Fruit fly (Drosophila melanogaster): ENCODE data around the gene tbrd-1.

The tbrd-1 gene

DNA sequence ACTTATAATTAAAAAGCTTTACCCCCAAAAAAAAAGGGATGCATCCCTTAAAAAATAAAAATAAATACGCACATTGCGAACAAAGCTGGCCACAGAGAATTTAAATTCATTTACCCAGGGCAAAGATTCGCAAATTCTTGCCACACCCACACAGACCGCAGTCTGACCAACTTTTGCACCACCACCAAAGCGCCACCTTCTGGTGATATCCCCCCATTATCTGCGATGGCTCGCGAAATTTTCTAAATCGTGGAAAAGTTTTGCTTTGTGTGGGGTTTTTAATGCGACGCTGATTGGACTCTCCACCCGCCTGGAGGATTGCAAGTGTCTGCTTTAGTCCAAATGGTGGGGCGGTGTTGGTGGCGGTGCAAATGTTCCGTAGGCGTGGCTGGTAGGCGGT, 6.7 kb upstream of the tbrd-1 start:
- TF ChIP-seq CG7101 (tag; optimal IDR thresholded peaks at IDR 0.05), result no peak
- TF ChIP-seq cnc (optimal IDR thresholded peaks at IDR 0.05), result no peak
- TF ChIP-seq bab1 (GFP tag; optimal IDR thresholded peaks at IDR 0.05), result no peak
- TF ChIP-seq Crg-1 (GFP tag; optimal IDR thresholded peaks at IDR 0.05), result no peak
- no peak for TF ChIP-seq tj (GFP tag; optimal IDR thresholded peaks at IDR 0.05)
- no peak for TF ChIP-seq ovo (GFP tag; optimal IDR thresholded peaks at IDR 0.05)
- TF ChIP-seq toe (GFP tag; optimal IDR thresholded peaks at IDR 0.05), result no peak
- TF ChIP-seq Mnt (GFP tag; optimal IDR thresholded peaks at IDR 0.05), result no peak
- TF ChIP-seq CG11617 (GFP tag; optimal IDR thresholded peaks at IDR 0.05), result no peak
- no peak for TF ChIP-seq CG14711 (tag; optimal IDR thresholded peaks at IDR 0.05)
- no peak for TF ChIP-seq pad (GFP tag; optimal IDR thresholded peaks at IDR 0.05)
- TF ChIP-seq Hr96 (GFP tag; optimal IDR thresholded peaks at IDR 0.05), result no peak
- TF ChIP-seq CG7045 (GFP tag; optimal IDR thresholded peaks at IDR 0.05), result no peak
- TF ChIP-seq cic (GFP tag; optimal IDR thresholded peaks at IDR 0.05), result no peak
- TF ChIP-seq kay (GFP tag; ENCODE audit: borderline replicate concordance), result no peak
- no peak for TF ChIP-seq CG12768 (GFP tag; optimal IDR thresholded peaks at IDR 0.05)
- TF ChIP-seq CG5204 (GFP tag; optimal IDR thresholded peaks at IDR 0.05), result no peak

DNA sequence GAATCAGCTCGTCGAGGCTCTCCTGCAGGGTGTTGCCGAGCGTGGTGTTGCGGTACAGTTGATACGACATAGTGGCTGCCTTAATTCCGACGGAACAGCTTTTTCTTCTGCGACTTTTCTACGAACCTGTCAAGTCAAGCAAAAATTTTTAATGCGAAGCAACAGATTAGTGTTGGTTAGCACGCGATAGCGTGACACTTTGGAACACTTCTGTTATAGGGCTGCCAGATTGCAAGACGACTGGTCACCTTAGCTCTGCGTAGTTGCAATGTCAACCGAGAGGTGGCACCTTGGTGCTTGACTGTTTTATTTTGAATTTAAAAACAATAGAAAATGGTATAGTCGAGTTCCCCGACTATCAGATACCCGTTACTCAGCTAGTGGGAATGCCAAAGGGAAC, 2.5 kb downstream of the tbrd-1 start, which contains the start of gene TfIIA-S:
Gene TfIIA-S (minus strand): TSS at position 175 of the 400 bp plus-strand sequence.
- TF ChIP-seq kay (GFP tag; ENCODE audit: borderline replicate concordance) (no peak), CG14711 (tag; optimal IDR thresholded peaks at IDR 0.05) (peak; percentile 59), toe (GFP tag; optimal IDR thresholded peaks at IDR 0.05) (peak; percentile 76), CG5204 (GFP tag; optimal IDR thresholded peaks at IDR 0.05) (peak; percentile 64), Mnt (GFP tag; optimal IDR thresholded peaks at IDR 0.05) (peak; percentile 80), CG7101 (tag; optimal IDR thresholded peaks at IDR 0.05) (peak; percentile 86), CG12768 (GFP tag; optimal IDR thresholded peaks at IDR 0.05) (peak; percentile 83), CG33017 (tag; optimal IDR thresholded peaks at IDR 0.05) (peak; percentile 53), ovo (GFP tag; optimal IDR thresholded peaks at IDR 0.05) (peak; percentile 82), Clk (GFP tag; optimal IDR thresholded peaks at IDR 0.05) (peak; percentile 75), Hr96 (GFP tag; optimal IDR thresholded peaks at IDR 0.05) (peak; percentile 78), CG11617 (GFP tag; optimal IDR thresholded peaks at IDR 0.05) (peak; percentile 2), CG7045 (GFP tag; optimal IDR thresholded peaks at IDR 0.05) (peak; percentile 67), bab1 (GFP tag; optimal IDR thresholded peaks at IDR 0.05) (peak; percentile 84), Crg-1 (GFP tag; optimal IDR thresholded peaks at IDR 0.05) (peak; percentile 95), cnc (optimal IDR thresholded peaks at IDR 0.05) (no peak), pad (GFP tag; optimal IDR thresholded peaks at IDR 0.05) (peak; percentile 86), CG1620 (GFP tag; optimal IDR thresholded peaks at IDR 0.05) (peak; percentile 96), cic (GFP tag; optimal IDR thresholded peaks at IDR 0.05) (peak; percentile 32), tj (GFP tag; optimal IDR thresholded peaks at IDR 0.05) (peak; percentile 61)

DNA sequence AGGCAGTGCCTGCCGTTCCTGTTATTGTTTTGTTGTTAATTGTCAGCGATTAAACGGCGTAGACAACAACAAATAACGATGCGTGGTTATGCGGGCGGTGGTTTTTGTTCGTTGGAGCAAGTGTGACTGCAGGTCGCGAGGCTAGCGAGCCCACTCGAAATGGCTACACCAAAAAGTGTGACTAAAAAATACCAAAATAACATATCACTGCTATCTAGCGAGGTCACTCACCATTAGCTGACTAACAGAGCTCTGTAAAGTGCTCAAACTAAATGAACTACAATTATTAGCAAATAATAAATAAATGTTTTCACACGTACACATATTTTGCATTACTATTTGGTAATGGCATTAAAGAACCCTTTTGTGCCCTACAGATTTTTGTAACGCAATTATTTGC, 3.4 kb downstream of the tbrd-1 start, which contains the start of gene Pli:
Gene Pli (minus strand): TSS at position 131 of the 400 bp plus-strand sequence.
- TF ChIP-seq Mnt (GFP tag; optimal IDR thresholded peaks at IDR 0.05), result peak; percentile 35
- TF ChIP-seq bab1 (GFP tag; optimal IDR thresholded peaks at IDR 0.05), result peak; percentile 55
- no peak for TF ChIP-seq Hr96 (GFP tag; optimal IDR thresholded peaks at IDR 0.05)
- TF ChIP-seq CG1620 (GFP tag; optimal IDR thresholded peaks at IDR 0.05), result peak; percentile 8
- no peak for TF ChIP-seq ovo (GFP tag; optimal IDR thresholded peaks at IDR 0.05)
- TF ChIP-seq cnc (optimal IDR thresholded peaks at IDR 0.05), result no peak
- TF ChIP-seq CG7101 (tag; optimal IDR thresholded peaks at IDR 0.05), result peak; percentile 57
- TF ChIP-seq Clk (GFP tag; optimal IDR thresholded peaks at IDR 0.05), result no peak
- peak; percentile 4 for TF ChIP-seq pad (GFP tag; optimal IDR thresholded peaks at IDR 0.05)
- TF ChIP-seq CG14711 (tag; optimal IDR thresholded peaks at IDR 0.05), result peak; percentile 20
- peak; percentile 50 for TF ChIP-seq tj (GFP tag; optimal IDR thresholded peaks at IDR 0.05)
- peak; percentile 5 for TF ChIP-seq CG11617 (GFP tag; optimal IDR thresholded peaks at IDR 0.05)
- no peak for TF ChIP-seq CG7045 (GFP tag; optimal IDR thresholded peaks at IDR 0.05)

DNA sequence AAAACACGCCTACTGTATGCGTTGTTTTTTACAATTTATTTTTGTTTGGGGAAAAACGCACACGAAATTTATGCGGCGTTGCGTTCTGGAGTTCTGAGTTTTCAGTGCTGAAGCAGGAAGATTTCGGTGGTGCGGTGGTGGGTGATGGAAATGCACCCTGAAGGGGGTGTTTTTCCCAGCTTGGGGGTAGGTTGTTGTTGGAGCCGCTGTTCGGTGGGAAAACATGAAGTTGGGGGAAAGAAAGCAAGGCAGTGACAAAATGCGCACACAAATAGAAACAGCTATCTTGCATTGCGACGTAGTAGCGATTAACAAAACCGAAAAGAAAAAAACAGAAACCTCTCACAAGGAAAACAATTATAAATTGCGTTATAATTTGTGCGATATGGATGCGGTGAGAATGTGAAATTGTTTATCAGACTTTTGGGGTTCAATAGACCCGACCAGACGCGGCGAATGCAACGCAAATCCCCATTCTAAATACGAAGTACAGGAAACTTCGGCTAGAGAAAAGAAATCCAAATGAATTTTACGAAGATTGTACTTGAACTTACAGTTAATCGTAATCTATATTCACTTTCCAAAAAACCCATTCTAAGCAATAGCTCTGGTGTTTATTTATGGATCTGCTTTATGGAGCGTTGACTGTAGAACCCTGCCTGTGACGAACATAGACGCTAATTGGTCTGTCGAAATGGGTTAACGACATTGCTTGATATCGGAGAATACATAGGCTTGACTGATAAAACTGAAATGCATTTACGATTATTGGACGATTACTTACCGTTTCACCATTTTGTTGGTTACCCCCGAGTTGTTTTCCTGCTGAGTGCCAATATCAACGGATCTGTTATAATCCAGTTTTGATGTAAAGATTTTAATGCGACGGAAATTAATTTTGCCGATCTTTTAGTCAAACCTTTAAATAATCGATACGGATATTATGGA, 4.8 kb downstream of the tbrd-1 start:
- peak; percentile 20 for TF ChIP-seq pad (GFP tag; optimal IDR thresholded peaks at IDR 0.05)
- TF ChIP-seq CG7045 (GFP tag; optimal IDR thresholded peaks at IDR 0.05), result peak; percentile 22
- no peak for TF ChIP-seq ovo (GFP tag; optimal IDR thresholded peaks at IDR 0.05)
- TF ChIP-seq bab1 (GFP tag; optimal IDR thresholded peaks at IDR 0.05), result peak; percentile 64
- no peak for TF ChIP-seq Crg-1 (GFP tag; optimal IDR thresholded peaks at IDR 0.05)
- TF ChIP-seq CG33017 (tag; optimal IDR thresholded peaks at IDR 0.05), result peak; percentile 47
- TF ChIP-seq CG7101 (tag; optimal IDR thresholded peaks at IDR 0.05), result peak; percentile 57
- TF ChIP-seq CG11617 (GFP tag; optimal IDR thresholded peaks at IDR 0.05), result no peak
- TF ChIP-seq CG1620 (GFP tag; optimal IDR thresholded peaks at IDR 0.05), result no peak
- peak; percentile 45 for TF ChIP-seq CG14711 (tag; optimal IDR thresholded peaks at IDR 0.05)
- no peak for TF ChIP-seq toe (GFP tag; optimal IDR thresholded peaks at IDR 0.05)
- peak; percentile 0 for TF ChIP-seq Mnt (GFP tag; optimal IDR thresholded peaks at IDR 0.05)
- TF ChIP-seq Hr96 (GFP tag; optimal IDR thresholded peaks at IDR 0.05), result no peak
- TF ChIP-seq kay (GFP tag; ENCODE audit: borderline replicate concordance), result peak; percentile 10
- TF ChIP-seq cic (GFP tag; optimal IDR thresholded peaks at IDR 0.05), result no peak
- TF ChIP-seq CG12768 (GFP tag; optimal IDR thresholded peaks at IDR 0.05), result no peak
- no peak for TF ChIP-seq CG5204 (GFP tag; optimal IDR thresholded peaks at IDR 0.05)
- no peak for TF ChIP-seq tj (GFP tag; optimal IDR thresholded peaks at IDR 0.05)
- TF ChIP-seq Clk (GFP tag; optimal IDR thresholded peaks at IDR 0.05), result no peak
- TF ChIP-seq cnc (optimal IDR thresholded peaks at IDR 0.05), result no peak

DNA sequence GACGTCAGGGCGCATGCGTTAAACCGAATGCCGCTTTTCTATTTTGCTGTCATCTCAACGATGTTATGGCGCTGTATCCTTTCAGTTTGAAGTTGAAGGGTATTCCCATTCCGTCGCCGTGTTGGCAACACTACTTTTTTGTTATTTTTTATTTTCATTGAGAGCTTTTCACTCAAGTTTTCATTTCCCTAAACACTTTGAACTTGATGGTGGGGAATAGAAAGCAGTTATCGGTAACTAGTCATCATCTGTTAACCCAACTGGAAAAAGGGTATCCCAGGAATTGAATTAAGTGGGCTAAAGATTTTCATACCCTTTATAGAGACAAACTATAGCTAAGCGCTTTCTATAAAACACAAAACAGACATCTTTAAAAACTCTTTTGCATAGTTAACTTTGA, 5.8 kb downstream of the tbrd-1 start:
- TF ChIP-seq CG11617 (GFP tag; optimal IDR thresholded peaks at IDR 0.05) (no peak), CG7045 (GFP tag; optimal IDR thresholded peaks at IDR 0.05) (no peak), toe (GFP tag; optimal IDR thresholded peaks at IDR 0.05) (no peak), Hr96 (GFP tag; optimal IDR thresholded peaks at IDR 0.05) (no peak)

Measured in whole organism, adult.